Worm (Caenorhabditis elegans) whole organism, L3 larva: ENCODE data around the gene C04F6.9.

Source experiments
- ZK546.5 ChIP-seq: sonication (generic microtip); optimal IDR thresholded peaks from 2 replicates; lab custom pipeline; 2017; ENCODE audit warnings: missing biosample characterization, missing genetic modification characterization
- aly-2 ChIP-seq: fragments of 150-350 bp; optimal IDR thresholded peaks from 2 replicates; lab custom pipeline; 2014; ENCODE audit warnings: missing biosample characterization, missing genetic modification characterization
- ama-1 ChIP-seq: fragments of 150-350 bp; optimal IDR thresholded peaks from 2 replicates; lab custom pipeline; 2018
- ceh-16 ChIP-seq: sonication (generic microtip); optimal IDR thresholded peaks from 2 replicates; lab custom pipeline; 2017; ENCODE audit warnings: missing biosample characterization, missing genetic modification characterization
- ceh-28 ChIP-seq: fragments of 150-350 bp; optimal IDR thresholded peaks from 2 replicates; lab custom pipeline; 2014; ENCODE audit warnings: missing biosample characterization, missing genetic modification reagents, missing genetic modification characterization
- daf-12 ChIP-seq: fragments of 150-350 bp; optimal IDR thresholded peaks from 2 replicates; lab custom pipeline; 2014; ENCODE audit warnings: missing biosample characterization, missing genetic modification reagents, missing genetic modification characterization
- egl-27 ChIP-seq: sonication (generic microtip); optimal IDR thresholded peaks from 4 replicates; lab custom pipeline; 2017; ENCODE audit warnings: missing biosample characterization, missing genetic modification reagents, missing genetic modification characterization
- egl-5 ChIP-seq: fragments of 150-350 bp; optimal IDR thresholded peaks from 2 replicates; lab custom pipeline; 2017; ENCODE audit warnings: missing biosample characterization, missing genetic modification reagents, missing genetic modification characterization, inconsistent platforms
- elt-1 ChIP-seq: fragments of 150-350 bp; optimal IDR thresholded peaks from 2 replicates; lab custom pipeline; 2014; ENCODE audit warnings: missing biosample characterization, missing genetic modification characterization
- elt-2 ChIP-seq: sonication (generic microtip); optimal IDR thresholded peaks from 2 replicates; lab custom pipeline; 2016; ENCODE audit warnings: missing genetic modification reagents, mild to moderate bottlenecking, missing genetic modification characterization, missing compliant biosample characterization
- elt-3 ChIP-seq, 3 experiments: fragments of 150-350 bp in 1 of 3; sonication (generic microtip) in 2 of 3; optimal IDR thresholded peaks; 2 replicates in 2 of 3; 4 replicates in 1 of 3; lab custom pipeline; 2014 to 2017; ENCODE audit warnings: missing biosample characterization in 3 of 3, missing genetic modification characterization in 3 of 3
- fkh-10 ChIP-seq: sonication (generic microtip); optimal IDR thresholded peaks from 2 replicates; lab custom pipeline; 2017; ENCODE audit warnings: missing biosample characterization, missing genetic modification reagents, missing genetic modification characterization
- fos-1 ChIP-seq: fragments of 150-350 bp; optimal IDR thresholded peaks from 2 replicates; lab custom pipeline; 2014; ENCODE audit warnings: missing biosample characterization, missing genetic modification characterization
- hmg-11 ChIP-seq: sonication (generic microtip); optimal IDR thresholded peaks from 2 replicates; lab custom pipeline; 2016; ENCODE audit warnings: missing genetic modification characterization, missing compliant biosample characterization
- jun-1 ChIP-seq: fragments of 150-350 bp; optimal IDR thresholded peaks from 2 replicates; lab custom pipeline; 2014; ENCODE audit warnings: missing biosample characterization, missing genetic modification reagents, missing genetic modification characterization
- lin-39 ChIP-seq: fragments of 150-350 bp; optimal IDR thresholded peaks from 2 replicates; lab custom pipeline; 2018; ENCODE audit warnings: missing biosample characterization, missing genetic modification reagents, missing genetic modification characterization
- lsy-12 ChIP-seq: sonication (generic microtip); optimal IDR thresholded peaks from 2 replicates; lab custom pipeline; 2016; ENCODE audit warnings: mild to moderate bottlenecking, missing genetic modification characterization, missing compliant biosample characterization
- mml-1 ChIP-seq: fragments of 150-350 bp; sonication (generic microtip); optimal IDR thresholded peaks from 3 replicates; lab custom pipeline; 2014; ENCODE audit warnings: missing biosample characterization, missing genetic modification characterization
- nhr-11 ChIP-seq: fragments of 150-350 bp; optimal IDR thresholded peaks from 2 replicates; lab custom pipeline; 2014; ENCODE audit warnings: missing biosample characterization, missing genetic modification characterization
- nhr-12 ChIP-seq: fragments of 150-350 bp; optimal IDR thresholded peaks from 2 replicates; lab custom pipeline; 2014; ENCODE audit warnings: missing biosample characterization, missing genetic modification characterization
- nhr-23 ChIP-seq: fragments of 150-350 bp; optimal IDR thresholded peaks from 2 replicates; lab custom pipeline; 2014; ENCODE audit warnings: missing biosample characterization, missing genetic modification reagents, missing genetic modification characterization
- nhr-237 ChIP-seq: fragments of 150-350 bp; optimal IDR thresholded peaks from 2 replicates; lab custom pipeline; 2014; ENCODE audit warnings: missing biosample characterization, missing genetic modification characterization
- nhr-25 ChIP-seq: sonication (generic microtip); optimal IDR thresholded peaks from 2 replicates; lab custom pipeline; 2017; ENCODE audit warnings: missing biosample characterization, missing genetic modification characterization
- nhr-43 ChIP-seq: sonication (generic microtip); optimal IDR thresholded peaks from 2 replicates; lab custom pipeline; 2016; ENCODE audit warnings: mild to moderate bottlenecking, missing genetic modification characterization, missing compliant biosample characterization; ENCODE audit not compliant: poor library complexity, severe bottlenecking
- nhr-76 ChIP-seq: fragments of 150-350 bp; sonication (generic microtip); optimal IDR thresholded peaks from 5 replicates; lab custom pipeline; 2014; ENCODE audit warnings: missing biosample characterization, missing genetic modification characterization
- nhr-77 ChIP-seq: fragments of 150-350 bp; optimal IDR thresholded peaks from 2 replicates; lab custom pipeline; 2014; ENCODE audit warnings: missing biosample characterization, missing genetic modification characterization
- pqm-1 ChIP-seq: fragments of 150-350 bp; optimal IDR thresholded peaks from 2 replicates; lab custom pipeline; 2017; ENCODE audit warnings: missing biosample characterization, missing genetic modification characterization, inconsistent platforms
- skn-1 ChIP-seq: fragments of 150-350 bp; optimal IDR thresholded peaks from 2 replicates; lab custom pipeline; 2014; ENCODE audit warnings: missing biosample characterization, missing genetic modification characterization
- snpc-4 ChIP-seq: fragments of 150-350 bp; optimal IDR thresholded peaks from 2 replicates; lab custom pipeline; 2014; ENCODE audit warnings: missing biosample characterization, missing genetic modification characterization
- tbx-2 ChIP-seq: sonication (generic microtip); optimal IDR thresholded peaks from 2 replicates; lab custom pipeline; 2016; ENCODE audit warnings: mild to moderate bottlenecking, missing genetic modification characterization, missing compliant biosample characterization
- unc-39 ChIP-seq: sonication (generic microtip); optimal IDR thresholded peaks from 4 replicates; lab custom pipeline; 2017; ENCODE audit warnings: missing biosample characterization, missing genetic modification characterization
- unc-62 ChIP-seq: fragments of 150-350 bp; sonication (generic microtip); optimal IDR thresholded peaks from 4 replicates; lab custom pipeline; 2014; ENCODE audit warnings: missing biosample characterization, missing genetic modification reagents, missing genetic modification characterization
- zag-1 ChIP-seq: fragments of 150-350 bp; optimal IDR thresholded peaks from 2 replicates; lab custom pipeline; 2014; ENCODE audit warnings: missing biosample characterization, missing genetic modification characterization
- ztf-11 ChIP-seq: fragments of 150-350 bp; optimal IDR thresholded peaks from 2 replicates; lab custom pipeline; 2014; ENCODE audit warnings: missing biosample characterization, missing genetic modification characterization
- ztf-4 ChIP-seq: fragments of 150-350 bp; optimal IDR thresholded peaks from 2 replicates; lab custom pipeline; 2014; ENCODE audit warnings: missing biosample characterization, missing genetic modification characterization

C04F6.9 gene

ce11 chrX:3444514-3444913 is 42.7 kb downstream of the C04F6.9 start, which contains the start of gene ZK813.7:
ZK813.7 (plus strand) TSS chrX:3444814.
- TF ChIP-seq egl-27 (tag; lab: Kevin White, UChicago) (no peak), zag-1 (tag; lab: Kevin White, UChicago) (no peak), mml-1 (no peak), hmg-11 (tag; lab: Kevin White, UChicago) (no peak), nhr-77 (no peak), fkh-10 (GFP tag; lab: Kevin White, UChicago) (no peak), fos-1 (no peak), nhr-23 (tag; lab: Kevin White, UChicago) (no peak), snpc-4 (tag; lab: Kevin White, UChicago) (no peak), daf-12 (tag; lab: Kevin White, UChicago) (no peak), ZK546.5 (tag; lab: Kevin White, UChicago) (no peak), jun-1 (tag; lab: Kevin White, UChicago) (no peak), tbx-2 (tag; lab: Kevin White, UChicago) (no peak), nhr-25 (tag; lab: Kevin White, UChicago) (no peak)

ce11 chrX:3446011-3446410 is 44.2 kb downstream of the C04F6.9 start, which contains the start of gene ZK813.1:
ZK813.1 (plus strand) TSS chrX:3446311.
- TF ChIP-seq nhr-23 (tag; lab: Kevin White, UChicago) (no peak), pqm-1 (tag; lab: Kevin White, UChicago) (no peak), aly-2 (tag; lab: Kevin White, UChicago) (no peak), ztf-11 (tag; lab: Kevin White, UChicago) (no peak), nhr-43 (tag; lab: Kevin White, UChicago) (no peak), nhr-237 (no peak), nhr-25 (tag; lab: Kevin White, UChicago) (no peak), elt-3 (tag; optimal IDR thresholded peaks at IDR 0.05; lab: Kevin White, UChicago) (no peak), lin-39 (tag; lab: Kevin White, UChicago) (no peak), unc-39 (tag; lab: Kevin White, UChicago) (no peak), unc-62 (GFP tag; lab: Kevin White, UChicago) (no peak), fkh-10 (GFP tag; lab: Kevin White, UChicago) (no peak), ceh-28 (tag; lab: Kevin White, UChicago) (no peak), nhr-12 (tag; lab: Kevin White, UChicago) (no peak), nhr-76 (tag; lab: Kevin White, UChicago) (no peak), skn-1 (tag; lab: Kevin White, UChicago) (no peak), daf-12 (tag; lab: Kevin White, UChicago) (no peak), jun-1 (tag; lab: Kevin White, UChicago) (no peak)

- TF ChIP-seq ztf-4, result no peak
- TF ChIP-seq hmg-11 (tag; lab: Kevin White, UChicago), result no peak
- TF ChIP-seq egl-5, result no peak
- TF ChIP-seq nhr-76 (tag; lab: Kevin White, UChicago), result no peak
- no peak for TF ChIP-seq skn-1 (tag; lab: Kevin White, UChicago)
- no peak for TF ChIP-seq nhr-23 (tag; lab: Kevin White, UChicago)
- TF ChIP-seq ceh-16, result no peak
- TF ChIP-seq ama-1 (lab: Kevin White, UChicago), result no peak
- TF ChIP-seq nhr-12 (tag; lab: Kevin White, UChicago), result no peak
- TF ChIP-seq nhr-237, result no peak
- no peak for TF ChIP-seq elt-2 (tag; lab: Kevin White, UChicago)
- TF ChIP-seq jun-1 (tag; lab: Kevin White, UChicago), result no peak
- no peak for TF ChIP-seq elt-1 (tag; lab: Kevin White, UChicago)
- no peak for TF ChIP-seq nhr-77
- no peak for TF ChIP-seq nhr-11 (tag; lab: Kevin White, UChicago)
- TF ChIP-seq lsy-12, result no peak
Observed at ce11 chrX:3451122-3451521, 49.3 kb downstream of the C04F6.9 start, which contains the start of gene ZK813.5. ZK813.5 (minus strand) TSS chrX:3451222.
